Fruit fly (Drosophila melanogaster) whole organism, embryonic: ENCODE data around the gene HtrA2.

ENCODE experiments used
- Abd-B ChIP-seq: fragments of 200-800 bp; sonication (Bioruptor generic); optimal IDR thresholded peaks from 2 replicates; lab custom pipeline; 2018; ENCODE audit warnings: missing biosample characterization, mild to moderate bottlenecking, missing genetic modification characterization, moderate library complexity
- CG12104 ChIP-seq: fragments of 200-800 bp; sonication (Bioruptor generic); optimal IDR thresholded peaks from 3 replicates; lab custom pipeline; 2016; ENCODE audit warnings: missing biosample characterization, missing genetic modification characterization
- CG13123 ChIP-seq: fragments of 200-800 bp; sonication (Bioruptor generic); optimal IDR thresholded peaks from 2 replicates; lab custom pipeline; 2016; ENCODE audit warnings: missing biosample characterization, missing genetic modification characterization
- CG15011 ChIP-seq: fragments of 200-800 bp; sonication (Bioruptor generic); optimal IDR thresholded peaks from 3 replicates; lab custom pipeline; 2018; ENCODE audit warnings: missing biosample characterization, mild to moderate bottlenecking, missing genetic modification characterization
- CG1529 ChIP-seq: fragments of 200-800 bp; sonication (Bioruptor generic); optimal IDR thresholded peaks from 3 replicates; lab custom pipeline; 2018; ENCODE audit warnings: missing biosample characterization, missing genetic modification characterization
- CG15514 ChIP-seq: fragments of 200-800 bp; sonication (Bioruptor generic); optimal IDR thresholded peaks from 3 replicates; lab custom pipeline; 2017; ENCODE audit warnings: missing biosample characterization, missing genetic modification characterization, mild to moderate bottlenecking, moderate library complexity, missing genetic modification reagents
- CG15696 ChIP-seq: fragments of 200-800 bp; sonication (Bioruptor generic); optimal IDR thresholded peaks from 2 replicates; lab custom pipeline; 2019; ENCODE audit warnings: missing biosample characterization, mild to moderate bottlenecking, missing genetic modification characterization, moderate library complexity
- CG1602 ChIP-seq: fragments of 200-800 bp; sonication (Bioruptor generic); optimal IDR thresholded peaks from 3 replicates; lab custom pipeline; 2016; ENCODE audit warnings: missing biosample characterization, missing genetic modification characterization
- CG1603 ChIP-seq: fragments of 200-800 bp; sonication (Bioruptor generic); optimal IDR thresholded peaks from 2 replicates; lab custom pipeline; 2019; ENCODE audit warnings: missing biosample characterization, mild to moderate bottlenecking, missing genetic modification characterization, moderate library complexity
- CG17361 ChIP-seq: fragments of 200-800 bp; sonication (Bioruptor generic); IDR thresholded peaks from 3 replicates; pipeline ENCODE4 v1.3.6; 2022; ENCODE audit warnings: missing biosample characterization, missing genetic modification characterization
- CG2712 ChIP-seq: fragments of 200-800 bp; optimal IDR thresholded peaks from 3 replicates; lab custom pipeline; 2019; ENCODE audit warnings: missing biosample characterization, mild to moderate bottlenecking, missing genetic modification characterization, moderate library complexity
- CG2889 ChIP-seq: fragments of 200-800 bp; sonication (Bioruptor generic); IDR thresholded peaks from 3 replicates; pipeline ENCODE4 v1.3.6; 2022; ENCODE audit warnings: missing biosample characterization, missing genetic modification characterization
- CG30431 ChIP-seq: fragments of 200-800 bp; sonication (Bioruptor generic); optimal IDR thresholded peaks from 2 replicates; lab custom pipeline; 2017; ENCODE audit warnings: missing biosample characterization, missing genetic modification characterization
- CG32767 ChIP-seq: fragments of 200-800 bp; sonication (Bioruptor generic); IDR thresholded peaks from 2 replicates; pipeline ENCODE4 v1.3.6; 2022; ENCODE audit warnings: missing biosample characterization, missing genetic modification characterization
- CG3407 ChIP-seq: fragments of 200-800 bp; sonication (Bioruptor generic); optimal IDR thresholded peaks from 2 replicates; lab custom pipeline; 2018; ENCODE audit warnings: missing biosample characterization, mild to moderate bottlenecking, missing genetic modification characterization
- CG4424 ChIP-seq: fragments of 200-800 bp; sonication (Bioruptor generic); optimal IDR thresholded peaks from 3 replicates; lab custom pipeline; 2016; ENCODE audit warnings: missing biosample characterization, missing genetic modification characterization
- CG4707 ChIP-seq: fragments of 200-800 bp; sonication (Bioruptor generic); optimal IDR thresholded peaks from 2 replicates; lab custom pipeline; 2018; ENCODE audit warnings: missing biosample characterization, mild to moderate bottlenecking, missing genetic modification characterization, moderate library complexity
- CG5245 ChIP-seq: fragments of 200-800 bp; sonication (Bioruptor generic); optimal IDR thresholded peaks from 3 replicates; lab custom pipeline; 2016; ENCODE audit warnings: missing biosample characterization, missing genetic modification characterization
- CG6254 ChIP-seq: fragments of 200-800 bp; sonication (Bioruptor generic); optimal IDR thresholded peaks from 3 replicates; lab custom pipeline; 2017; ENCODE audit warnings: mild to moderate bottlenecking, missing biosample characterization, missing genetic modification reagents, missing genetic modification characterization
- CG6272 ChIP-seq: fragments of 200-800 bp; sonication (Bioruptor generic); IDR thresholded peaks from 2 replicates; pipeline ENCODE4 v1.3.6; 2022; ENCODE audit warnings: missing biosample characterization, missing genetic modification characterization
- CG6683 ChIP-seq: fragments of 200-800 bp; sonication (Bioruptor generic); optimal IDR thresholded peaks from 2 replicates; lab custom pipeline; 2017; ENCODE audit warnings: missing biosample characterization, mild to moderate bottlenecking, missing genetic modification characterization, missing genetic modification reagents
- CG6813 ChIP-seq: fragments of 200-800 bp; sonication (Bioruptor generic); optimal IDR thresholded peaks from 2 replicates; lab custom pipeline; 2017; ENCODE audit warnings: missing biosample characterization, missing genetic modification characterization, mild to moderate bottlenecking, moderate library complexity, missing genetic modification reagents
- CG8089 ChIP-seq: fragments of 200-800 bp; sonication (Bioruptor generic); optimal IDR thresholded peaks from 3 replicates; lab custom pipeline; 2016; ENCODE audit warnings: missing biosample characterization, missing genetic modification characterization
- CG8290 ChIP-seq, 3 experiments: fragments of 200-800 bp; sonication (Bioruptor generic); optimal IDR thresholded peaks; 2 replicates each; lab custom pipeline; 2016 to 2019; ENCODE audit warnings: missing biosample characterization in 3 of 3, missing genetic modification characterization in 3 of 3, mild to moderate bottlenecking in 2 of 3, moderate library complexity in 1 of 3
- CG8765 ChIP-seq: fragments of 200-800 bp; sonication (Bioruptor generic); IDR thresholded peaks from 2 replicates; pipeline ENCODE4 v1.3.6; 2022; ENCODE audit warnings: missing biosample characterization, missing genetic modification characterization
- CG9876 ChIP-seq: fragments of 200-800 bp; sonication (Bioruptor generic); optimal IDR thresholded peaks from 2 replicates; lab custom pipeline; 2016; ENCODE audit warnings: missing biosample characterization, missing genetic modification characterization
- Dll ChIP-seq: fragments of 200-800 bp; sonication (Bioruptor generic); IDR thresholded peaks from 4 replicates; pipeline ENCODE4 v1.3.6; 2022; ENCODE audit warnings: missing biosample characterization, missing genetic modification characterization; ENCODE audit not compliant: partially characterized antibody
- Gug ChIP-seq: fragments of 200-800 bp; sonication (Bioruptor generic); IDR thresholded peaks from 4 replicates; pipeline ENCODE4 v1.3.6; 2022; ENCODE audit warnings: missing biosample characterization, missing genetic modification characterization
- Jarid2 ChIP-seq: fragments of 200-800 bp; sonication (Bioruptor generic); optimal IDR thresholded peaks from 3 replicates; lab custom pipeline; 2017; ENCODE audit warnings: mild to moderate bottlenecking, missing biosample characterization, missing genetic modification reagents, missing genetic modification characterization
- Oli ChIP-seq: fragments of 200-800 bp; sonication (Bioruptor generic); optimal IDR thresholded peaks from 2 replicates; lab custom pipeline; 2018; ENCODE audit warnings: missing biosample characterization, mild to moderate bottlenecking, missing genetic modification characterization, moderate library complexity
- Pdp1 ChIP-seq, 2 experiments: fragments of 200-800 bp; sonication (Bioruptor generic); optimal IDR thresholded peaks; 3 replicates each; lab custom pipeline; 2016; ENCODE audit warnings: missing biosample characterization in 2 of 2, missing genetic modification characterization in 2 of 2, mild to moderate bottlenecking in 1 of 2, moderate library complexity in 1 of 2
- Sin3A ChIP-seq: fragments of >200 bp; optimal IDR thresholded peaks from 2 replicates; lab custom pipeline; 2018
- Sry-δ ChIP-seq: fragments of 200-800 bp; sonication (Bioruptor generic); optimal IDR thresholded peaks from 2 replicates; lab custom pipeline; 2016; ENCODE audit warnings: missing biosample characterization, missing genetic modification characterization
- Ssrp ChIP-seq: fragments of 200-800 bp; sonication (Bioruptor generic); optimal IDR thresholded peaks from 2 replicates; lab custom pipeline; 2018; ENCODE audit warnings: missing biosample characterization, mild to moderate bottlenecking, missing genetic modification characterization, moderate library complexity
- aop ChIP-seq: fragments of 200-800 bp; sonication (Bioruptor generic); IDR thresholded peaks from 2 replicates; pipeline ENCODE4 v1.3.6; 2022; ENCODE audit warnings: missing biosample characterization, missing genetic modification characterization
- croc ChIP-seq: fragments of 200-800 bp; sonication (Bioruptor generic); conservative IDR thresholded peaks from 3 replicates; pipeline ENCODE4 v1.3.6; 2022; ENCODE audit warnings: missing biosample characterization, missing genetic modification characterization
- eve ChIP-seq, 2 experiments: fragments of >200 bp; optimal IDR thresholded peaks; 2 replicates each; lab custom pipeline; 2017; ENCODE audit warnings: missing biosample characterization in 2 of 2, missing genetic modification characterization in 2 of 2
- gcm ChIP-seq: fragments of 200-800 bp; sonication (Bioruptor generic); optimal IDR thresholded peaks from 2 replicates; lab custom pipeline; 2019; ENCODE audit warnings: missing biosample characterization, mild to moderate bottlenecking, missing genetic modification characterization, moderate library complexity
- gem ChIP-seq: fragments of 200-800 bp; sonication (Bioruptor generic); optimal IDR thresholded peaks from 2 replicates; lab custom pipeline; 2019; ENCODE audit warnings: missing biosample characterization, mild to moderate bottlenecking, missing genetic modification characterization, moderate library complexity
- inv ChIP-seq: fragments of 200-800 bp; sonication (Bioruptor generic); IDR thresholded peaks from 2 replicates; pipeline ENCODE4 v1.3.6; 2022; ENCODE audit warnings: missing biosample characterization, missing genetic modification characterization; ENCODE audit not compliant: partially characterized antibody
- luna ChIP-seq: fragments of 200-800 bp; sonication (Bioruptor generic); optimal IDR thresholded peaks from 2 replicates; lab custom pipeline; 2016; ENCODE audit warnings: missing biosample characterization, missing genetic modification characterization
- phol ChIP-seq: fragments of 200-800 bp; sonication (Bioruptor generic); optimal IDR thresholded peaks from 3 replicates; lab custom pipeline; 2018; ENCODE audit warnings: missing biosample characterization, mild to moderate bottlenecking, missing genetic modification characterization, moderate library complexity
- pnt ChIP-seq: fragments of 200-800 bp; sonication (Bioruptor generic); optimal IDR thresholded peaks from 3 replicates; lab custom pipeline; 2016; ENCODE audit warnings: missing biosample characterization, missing genetic modification characterization
- prd ChIP-seq, 3 experiments: fragments of >200 bp in 2 of 3; fragments of 200-800 bp in 1 of 3; sonication (Bioruptor generic) in 1 of 3; optimal IDR thresholded peaks in 2 of 3; IDR thresholded peaks in 1 of 3; 2 replicates in 2 of 3; 3 replicates in 1 of 3; pipeline versions ENCODE4 v1.3.6 to Lab custom; 2017 to 2022; ENCODE audit warnings: missing biosample characterization in 1 of 3, missing genetic modification characterization in 1 of 3
- pum ChIP-seq: fragments of 200-800 bp; sonication (Bioruptor generic); optimal IDR thresholded peaks from 2 replicates; lab custom pipeline; 2016; ENCODE audit warnings: missing biosample characterization, missing genetic modification characterization
- row ChIP-seq: fragments of 200-800 bp; sonication (Bioruptor generic); IDR thresholded peaks from 3 replicates; pipeline ENCODE4 v1.3.6; 2022; ENCODE audit warnings: missing biosample characterization, missing genetic modification characterization
- slbo ChIP-seq: fragments of 200-800 bp; sonication (Bioruptor generic); IDR thresholded peaks from 2 replicates; pipeline ENCODE4 v1.3.6; 2022; ENCODE audit warnings: missing biosample characterization, missing genetic modification characterization
- ssp ChIP-seq: fragments of 200-800 bp; sonication (Bioruptor generic); IDR thresholded peaks from 2 replicates; pipeline ENCODE4 v1.3.6; 2022; ENCODE audit warnings: missing biosample characterization, missing genetic modification characterization
- ttk ChIP-seq: fragments of 200-800 bp; sonication (Bioruptor generic); IDR thresholded peaks from 2 replicates; pipeline ENCODE4 v2.1.2; 2022; ENCODE audit warnings: missing biosample characterization, missing genetic modification characterization
- twi ChIP-seq: fragments of 200-800 bp; optimal IDR thresholded peaks from 2 replicates; lab custom pipeline; 2019; ENCODE audit warnings: missing biosample characterization, mild to moderate bottlenecking, missing genetic modification characterization, moderate library complexity
- yki ChIP-seq: fragments of >200 bp; optimal IDR thresholded peaks from 3 replicates; lab custom pipeline; 2018

The HtrA2 gene

dm6 chr3R:14470630-14471029 is 40.9 kb downstream of the HtrA2 start (continued):
- no peak for TF ChIP-seq CG6272 (GFP tag; lab: Robert Waterston, UW)
- TF ChIP-seq CG1603 (tag; lab: Kevin White, UChicago), result peak; percentile 71
- TF ChIP-seq CG6813 (GFP tag; lab: Kevin White, UChicago), result no peak
- TF ChIP-seq CG4707 (GFP tag; lab: Kevin White, UChicago), result no peak
- TF ChIP-seq ssp (GFP tag; lab: Robert Waterston, UW), result no peak
- no peak for TF ChIP-seq Sry-δ (GFP tag; lab: Kevin White, UChicago)
- TF ChIP-seq pum (GFP tag; lab: Kevin White, UChicago), result no peak
- TF ChIP-seq ttk, result no peak
- no peak for TF ChIP-seq Jarid2 (GFP tag; lab: Kevin White, UChicago)
- TF ChIP-seq CG17361 (GFP tag; lab: Robert Waterston, UW), result peak; percentile 33; the same call in 1 of the 3 replicates
- TF ChIP-seq Ssrp (tag; lab: Kevin White, UChicago), result peak; percentile 68
- no peak for TF ChIP-seq CG13123 (GFP tag; lab: Kevin White, UChicago)
- peak; percentile 47 for TF ChIP-seq gcm
- 0 out of 2 replicates have a peak, but pooled peaks have one; percentile 24 for TF ChIP-seq slbo (GFP tag; lab: Robert Waterston, UW)
- peak; percentile 64 for TF ChIP-seq Oli (tag; lab: Kevin White, UChicago)
- peak; percentile 48; the same call in 2 of the 3 replicates for TF ChIP-seq row (GFP tag; lab: Robert Waterston, UW)
- TF ChIP-seq Dll (GFP tag; lab: Robert Waterston, UW), result no peak
- no peak for TF ChIP-seq inv (GFP tag; lab: Robert Waterston, UW)
- TF ChIP-seq Pdp1 (GFP tag; optimal IDR thresholded peaks at IDR 0.05; lab: Kevin White, UChicago), result peak; percentile 17 to 31
- TF ChIP-seq CG9876 (GFP tag; lab: Kevin White, UChicago), result no peak
- TF ChIP-seq CG15514 (GFP tag; lab: Kevin White, UChicago), result no peak
- TF ChIP-seq CG4424 (GFP tag; lab: Kevin White, UChicago), result peak; percentile 53
- no peak for TF ChIP-seq CG1529 (GFP tag; lab: Kevin White, UChicago)
- no peak for TF ChIP-seq prd (optimal IDR thresholded peaks at IDR 0.05; lab: Kevin White, UChicago)
- TF ChIP-seq prd (GFP tag; IDR thresholded peaks at IDR 0.05; lab: Robert Waterston, UW), result peak; percentile 57; the same call in 2 of the 3 replicates
- no peak for TF ChIP-seq aop (GFP tag; lab: Robert Waterston, UW)
- TF ChIP-seq eve (GFP tag; optimal IDR thresholded peaks at IDR 0.05; lab: Kevin White, UChicago), result peak in 1 of 2 experiments; percentile 64
- TF ChIP-seq CG8089 (GFP tag; lab: Kevin White, UChicago), result no peak
- no peak for TF ChIP-seq CG8765 (GFP tag; lab: Robert Waterston, UW)
- no peak for TF ChIP-seq CG6254
- no peak for TF ChIP-seq luna
- TF ChIP-seq twi (tag; lab: Kevin White, UChicago), result no peak
- TF ChIP-seq phol (tag; lab: Kevin White, UChicago), result peak; percentile 74
- TF ChIP-seq Sin3A (lab: Kevin White, UChicago), result no peak
- peak; percentile 13 for TF ChIP-seq CG15696 (tag; lab: Kevin White, UChicago)
- no peak for TF ChIP-seq Gug (GFP tag; lab: Robert Waterston, UW)
- no peak for TF ChIP-seq CG15011
- TF ChIP-seq pnt (GFP tag; lab: Kevin White, UChicago), result peak; percentile 8
- TF ChIP-seq yki (lab: Kevin White, UChicago), result no peak
- peak; percentile 35 for TF ChIP-seq CG3407 (GFP tag; lab: Kevin White, UChicago)
- peak; percentile 15 for TF ChIP-seq Abd-B
- TF ChIP-seq CG5245, result no peak
- no peak for TF ChIP-seq CG12104 (GFP tag; lab: Kevin White, UChicago)
- no peak for TF ChIP-seq croc (GFP tag; lab: Robert Waterston, UW)
- TF ChIP-seq CG6683 (GFP tag; lab: Kevin White, UChicago), result no peak
- TF ChIP-seq CG30431 (GFP tag; lab: Kevin White, UChicago), result peak; percentile 9
- peak; percentile 68 for TF ChIP-seq CG2712
- TF ChIP-seq CG1602, result peak; percentile 50
- peak; percentile 18 for TF ChIP-seq CG8290 (GFP tag; optimal IDR thresholded peaks at IDR 0.05; lab: Kevin White, UChicago)
- TF ChIP-seq CG8290 (tag; optimal IDR thresholded peaks at IDR 0.05; lab: Kevin White, UChicago), result no peak
- no peak for TF ChIP-seq CG32767 (GFP tag; lab: Robert Waterston, UW)
- TF ChIP-seq CG2889 (GFP tag; lab: Robert Waterston, UW), result no peak
- peak; percentile 75 for TF ChIP-seq gem (tag; lab: Kevin White, UChicago)
